Worm (Caenorhabditis elegans) whole organism, L1 larva: ENCODE measurements around the gene fbxc-50.

ENCODE experiments used
- C04F5.9 ChIP-seq: sonication (generic microtip); optimal IDR thresholded peaks from 2 replicates; lab custom pipeline; 2016; ENCODE audit warnings: missing genetic modification characterization, missing compliant biosample characterization
- C16A3.4 ChIP-seq: fragments of 150-350 bp; optimal IDR thresholded peaks from 2 replicates; lab custom pipeline; 2014; ENCODE audit warnings: missing biosample characterization, missing genetic modification characterization
- C34B4.2 ChIP-seq: sonication (generic microtip); optimal IDR thresholded peaks from 2 replicates; lab custom pipeline; 2017; ENCODE audit warnings: mild to moderate bottlenecking, missing genetic modification characterization, missing compliant biosample characterization
- F16B12.6 ChIP-seq: fragments of 150-350 bp; optimal IDR thresholded peaks from 2 replicates; lab custom pipeline; 2014; ENCODE audit warnings: missing biosample characterization, missing genetic modification characterization
- aly-2 ChIP-seq: fragments of 150-350 bp; optimal IDR thresholded peaks from 2 replicates; lab custom pipeline; 2014; ENCODE audit warnings: missing biosample characterization, missing genetic modification characterization
- ceh-63 ChIP-seq: fragments of 200-800 bp; sonication (Bioruptor generic); optimal IDR thresholded peaks from 2 replicates; lab custom pipeline; 2018; ENCODE audit warnings: mild to moderate bottlenecking, missing genetic modification characterization, missing compliant biosample characterization
- ceh-8 ChIP-seq: fragments of 200-800 bp; sonication (Bioruptor generic); optimal IDR thresholded peaks from 2 replicates; lab custom pipeline; 2018; ENCODE audit warnings: mild to moderate bottlenecking, missing genetic modification characterization, moderate library complexity, missing compliant biosample characterization
- ceh-82 ChIP-seq, 3 experiments: fragments of 150-350 bp in 1 of 3; sonication (generic microtip) in 2 of 3; optimal IDR thresholded peaks; 2 replicates each; lab custom pipeline; 2014 to 2017; ENCODE audit warnings: missing biosample characterization in 3 of 3, missing genetic modification characterization in 3 of 3
- ceh-88 ChIP-seq: fragments of 200-800 bp; sonication (Bioruptor generic); IDR thresholded peaks from 2 replicates; pipeline ENCODE4 v1.3.6; 2022; ENCODE audit warnings: missing genetic modification characterization, missing compliant biosample characterization
- dpl-1 ChIP-seq, 3 experiments: fragments of 150-350 bp in 2 of 3; sonication (generic microtip) in 1 of 3; optimal IDR thresholded peaks; 2 replicates each; lab custom pipeline; 2014 to 2017; ENCODE audit warnings: missing biosample characterization in 3 of 3, missing genetic modification characterization in 3 of 3, missing genetic modification reagents in 3 of 3
- egl-27 ChIP-seq, 2 experiments: fragments of 150-350 bp in 1 of 2; sonication (generic microtip); optimal IDR thresholded peaks; 3 replicates each; lab custom pipeline; 2017 to 2018; ENCODE audit warnings: missing biosample characterization in 2 of 2, missing genetic modification characterization in 2 of 2, missing genetic modification reagents in 2 of 2
- fkh-10 ChIP-seq: sonication (generic microtip); optimal IDR thresholded peaks from 2 replicates; lab custom pipeline; 2017; ENCODE audit warnings: missing biosample characterization, missing genetic modification reagents, missing genetic modification characterization
- fkh-4 ChIP-seq: sonication (generic microtip); optimal IDR thresholded peaks from 2 replicates; lab custom pipeline; 2016; ENCODE audit warnings: missing compliant biosample characterization, missing genetic modification characterization, borderline replicate concordance
- hlh-4 ChIP-seq: sonication (generic microtip); optimal IDR thresholded peaks from 2 replicates; lab custom pipeline; 2016; ENCODE audit warnings: mild to moderate bottlenecking, missing genetic modification characterization, missing compliant biosample characterization
- isw-1 ChIP-seq: fragments of 200-800 bp; sonication (Bioruptor generic); IDR thresholded peaks from 2 replicates; pipeline ENCODE4 v1.3.6; 2022; ENCODE audit warnings: missing genetic modification characterization, missing compliant biosample characterization
- lin-35 ChIP-seq, 2 experiments: fragments of 150-350 bp; optimal IDR thresholded peaks; 2 replicates each; lab custom pipeline; 2014; ENCODE audit warnings: missing biosample characterization in 2 of 2, missing genetic modification characterization in 2 of 2, missing genetic modification reagents in 2 of 2
- lin-39 ChIP-seq: fragments of 150-350 bp; optimal IDR thresholded peaks from 2 replicates; lab custom pipeline; 2014; ENCODE audit warnings: missing biosample characterization, missing genetic modification reagents, missing genetic modification characterization
- lir-3 ChIP-seq: sonication (generic microtip); optimal IDR thresholded peaks from 2 replicates; lab custom pipeline; 2016; ENCODE audit warnings: mild to moderate bottlenecking, missing genetic modification characterization, moderate library complexity, missing compliant biosample characterization; ENCODE audit not compliant: poor library complexity
- lsy-2 ChIP-seq, 2 experiments: fragments of 150-350 bp; optimal IDR thresholded peaks; 2 replicates each; lab custom pipeline; 2014; ENCODE audit warnings: missing biosample characterization in 2 of 2, missing genetic modification characterization in 2 of 2
- mab-9 ChIP-seq: fragments of 200-800 bp; sonication (Bioruptor generic); IDR thresholded peaks from 2 replicates; pipeline ENCODE4 v1.3.6; 2022; ENCODE audit warnings: missing genetic modification reagents, missing genetic modification characterization, missing compliant biosample characterization
- mef-2 ChIP-seq: fragments of 150-350 bp; optimal IDR thresholded peaks from 2 replicates; lab custom pipeline; 2014; ENCODE audit warnings: missing biosample characterization, missing genetic modification characterization
- nhr-11 ChIP-seq: fragments of 150-350 bp; optimal IDR thresholded peaks from 2 replicates; lab custom pipeline; 2014; ENCODE audit warnings: missing biosample characterization, missing genetic modification characterization
- nhr-20 ChIP-seq: sonication (generic microtip); optimal IDR thresholded peaks from 2 replicates; lab custom pipeline; 2016; ENCODE audit warnings: mild to moderate bottlenecking, missing genetic modification characterization, missing compliant biosample characterization
- nhr-28 ChIP-seq: fragments of 150-350 bp; optimal IDR thresholded peaks from 2 replicates; lab custom pipeline; 2014; ENCODE audit warnings: missing biosample characterization, missing genetic modification characterization
- nhr-71 ChIP-seq: sonication (generic microtip); optimal IDR thresholded peaks from 2 replicates; lab custom pipeline; 2016; ENCODE audit warnings: mild to moderate bottlenecking, missing genetic modification characterization, moderate library complexity, missing compliant biosample characterization
- nhr-77 ChIP-seq: fragments of 150-350 bp; optimal IDR thresholded peaks from 2 replicates; lab custom pipeline; 2014; ENCODE audit warnings: missing biosample characterization, missing genetic modification characterization
- nhr-84 ChIP-seq: sonication (generic microtip); optimal IDR thresholded peaks from 2 replicates; lab custom pipeline; 2017; ENCODE audit warnings: missing biosample characterization, missing genetic modification characterization
- nhr-85 ChIP-seq: sonication (generic microtip); peaks from one replicate; lab custom pipeline; 2016; ENCODE audit warnings: missing genetic modification characterization, inconsistent platforms, missing compliant biosample characterization
- pag-3 ChIP-seq: sonication (generic microtip); optimal IDR thresholded peaks from 2 replicates; lab custom pipeline; 2017; ENCODE audit warnings: missing genetic modification characterization, mild to moderate bottlenecking, missing compliant biosample characterization, antibody characterized with exemption, borderline replicate concordance; ENCODE audit not compliant: insufficient read depth
- pax-3 ChIP-seq: fragments of 200-800 bp; sonication (Bioruptor generic); optimal IDR thresholded peaks from 2 replicates; lab custom pipeline; 2018; ENCODE audit warnings: mild to moderate bottlenecking, missing genetic modification characterization, moderate library complexity, missing compliant biosample characterization
- rnt-1 ChIP-seq: sonication (generic microtip); optimal IDR thresholded peaks from 2 replicates; lab custom pipeline; 2016; ENCODE audit warnings: mild to moderate bottlenecking, missing genetic modification characterization, moderate library complexity, missing compliant biosample characterization
- skn-1 ChIP-seq: fragments of 150-350 bp; optimal IDR thresholded peaks from 2 replicates; lab custom pipeline; 2014; ENCODE audit warnings: missing biosample characterization, missing genetic modification characterization
- snpc-4 ChIP-seq: fragments of 150-350 bp; optimal IDR thresholded peaks from 2 replicates; lab custom pipeline; 2014; ENCODE audit warnings: missing biosample characterization, missing genetic modification characterization
- sox-4 ChIP-seq: sonication (generic microtip); optimal IDR thresholded peaks from 2 replicates; lab custom pipeline; 2016; ENCODE audit warnings: missing genetic modification characterization, missing compliant biosample characterization
- sup-37 ChIP-seq: fragments of 200-800 bp; sonication (Bioruptor generic); optimal IDR thresholded peaks from 2 replicates; lab custom pipeline; 2018; ENCODE audit warnings: mild to moderate bottlenecking, missing genetic modification characterization, missing compliant biosample characterization
- unc-30 ChIP-seq: sonication (generic microtip); optimal IDR thresholded peaks from 2 replicates; lab custom pipeline; 2017; ENCODE audit warnings: missing biosample characterization, missing genetic modification characterization
- unc-62 ChIP-seq: fragments of 150-350 bp; optimal IDR thresholded peaks from 2 replicates; lab custom pipeline; 2014; ENCODE audit warnings: missing biosample characterization, missing genetic modification reagents, missing genetic modification characterization
- unc-86 ChIP-seq: sonication (generic microtip); optimal IDR thresholded peaks from 2 replicates; lab custom pipeline; 2016; ENCODE audit warnings: missing genetic modification characterization, missing compliant biosample characterization
- unc-98 ChIP-seq: fragments of 200-800 bp; sonication (Bioruptor generic); IDR thresholded peaks from 2 replicates; pipeline ENCODE4 v1.3.6; 2022; ENCODE audit warnings: missing genetic modification characterization, missing compliant biosample characterization
- zag-1 ChIP-seq: fragments of 150-350 bp; optimal IDR thresholded peaks from 2 replicates; lab custom pipeline; 2014; ENCODE audit warnings: missing biosample characterization, missing genetic modification characterization
- zip-4 ChIP-seq: fragments of 200-800 bp; sonication (Bioruptor generic); optimal IDR thresholded peaks from 2 replicates; lab custom pipeline; 2018; ENCODE audit warnings: mild to moderate bottlenecking, missing genetic modification characterization, moderate library complexity, missing compliant biosample characterization

fbxc-50 gene

ce11 chrII:3259254-3259653 lies 11.3 kb upstream of the fbxc-50 start, which contains the start of gene gcy-19:
TSS of gene gcy-19 (minus strand) at chrII:3259354.
- TF ChIP-seq pag-3 (no peak), pax-3 (tag; lab: Kevin White, UChicago) (no peak), fkh-10 (no peak), zip-4 (GFP tag; lab: Kevin White, UChicago) (no peak), nhr-85 (tag; lab: Kevin White, UChicago) (no peak), mef-2 (tag; lab: Kevin White, UChicago) (no peak), rnt-1 (tag; lab: Kevin White, UChicago) (no peak), sox-4 (tag; lab: Kevin White, UChicago) (no peak)

DNA sequence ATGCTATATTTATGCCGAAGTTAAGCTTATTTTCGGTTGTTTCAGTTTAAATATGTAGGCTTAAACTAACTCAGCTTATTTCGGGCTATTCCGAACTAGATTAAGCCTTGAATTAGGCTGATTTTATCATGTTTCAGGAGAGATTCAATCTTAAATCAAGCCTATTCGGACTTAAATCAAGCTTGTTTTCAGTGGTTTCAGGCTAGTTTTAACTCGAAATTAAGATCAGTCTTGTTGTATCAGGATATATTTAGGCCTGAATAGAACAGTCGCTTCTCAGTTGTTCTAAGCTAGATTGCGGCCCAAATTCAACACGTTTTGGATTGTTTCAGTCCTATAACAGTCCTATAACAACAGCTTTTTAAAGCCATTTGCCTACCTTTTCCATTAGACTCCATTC lies 3.9 kb upstream of the fbxc-50 start:
- TF ChIP-seq zag-1 (tag; lab: Kevin White, UChicago): no peak
- no peak for TF ChIP-seq fkh-4 (tag; lab: Kevin White, UChicago)
- TF ChIP-seq nhr-11 (tag; lab: Kevin White, UChicago): no peak
- TF ChIP-seq egl-27 (tag; optimal IDR thresholded peaks at IDR 0.05; lab: Kevin White, UChicago): no peak
- no peak for TF ChIP-seq ceh-8 (GFP tag; lab: Kevin White, UChicago)
- TF ChIP-seq nhr-84: no peak
- no peak for TF ChIP-seq isw-1
- no peak for TF ChIP-seq C04F5.9 (tag; lab: Kevin White, UChicago)
- TF ChIP-seq C34B4.2: no peak
- TF ChIP-seq C16A3.4 (tag; lab: Kevin White, UChicago): no peak
- TF ChIP-seq ceh-88 (GFP tag; lab: Robert Waterston, UW): no peak
- no peak for TF ChIP-seq nhr-77
- no peak for TF ChIP-seq unc-98 (GFP tag; lab: Robert Waterston, UW)
- TF ChIP-seq lsy-2 (tag; optimal IDR thresholded peaks at IDR 0.05; lab: Kevin White, UChicago): no peak

DNA sequence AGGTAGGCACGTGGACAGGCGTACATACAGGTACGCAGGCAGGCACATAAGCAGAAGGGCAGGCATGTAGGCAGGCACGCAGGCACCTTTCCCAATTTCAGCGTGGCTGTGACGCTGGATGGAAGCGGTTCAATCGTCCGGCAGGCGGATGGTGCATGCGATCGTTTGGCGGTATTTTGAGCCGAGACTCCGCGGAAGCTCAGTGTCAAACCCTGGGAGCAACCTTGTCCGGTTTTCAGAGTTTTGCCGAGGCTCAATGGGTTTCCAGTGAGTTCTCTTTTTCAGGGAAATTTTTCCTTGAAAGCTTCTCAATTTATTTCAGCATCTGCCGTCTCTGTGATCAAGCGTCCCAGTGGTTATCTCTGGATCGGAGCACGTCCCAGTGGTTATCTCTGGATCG lies 2.3 kb upstream of the fbxc-50 start:
- no peak for TF ChIP-seq C34B4.2
- no peak for TF ChIP-seq aly-2 (tag; lab: Kevin White, UChicago)
- TF ChIP-seq ceh-63 (GFP tag; lab: Kevin White, UChicago): no peak
- no peak for TF ChIP-seq dpl-1 (GFP tag; optimal IDR thresholded peaks at IDR 0.05; lab: Kevin White, UChicago)
- TF ChIP-seq C04F5.9 (tag; lab: Kevin White, UChicago): no peak
- no peak for TF ChIP-seq rnt-1 (tag; lab: Kevin White, UChicago)
- no peak for TF ChIP-seq pag-3
- TF ChIP-seq isw-1: no peak
- no peak for TF ChIP-seq unc-30 (tag; lab: Kevin White, UChicago)
- TF ChIP-seq nhr-71 (tag; lab: Kevin White, UChicago): no peak
- TF ChIP-seq nhr-20 (tag; lab: Kevin White, UChicago): no peak
- TF ChIP-seq unc-62 (GFP tag; lab: Kevin White, UChicago): no peak
- no peak for TF ChIP-seq hlh-4
- no peak for TF ChIP-seq lin-39 (tag; lab: Kevin White, UChicago)
- no peak for TF ChIP-seq lir-3 (tag; lab: Kevin White, UChicago)
- TF ChIP-seq unc-86 (tag; lab: Kevin White, UChicago): no peak
- TF ChIP-seq sup-37 (GFP tag; lab: Kevin White, UChicago): no peak
- no peak for TF ChIP-seq mab-9 (GFP tag; lab: Robert Waterston, UW)
- TF ChIP-seq mef-2 (tag; lab: Kevin White, UChicago): no peak
- no peak for TF ChIP-seq F16B12.6 (tag; lab: Kevin White, UChicago)

DNA sequence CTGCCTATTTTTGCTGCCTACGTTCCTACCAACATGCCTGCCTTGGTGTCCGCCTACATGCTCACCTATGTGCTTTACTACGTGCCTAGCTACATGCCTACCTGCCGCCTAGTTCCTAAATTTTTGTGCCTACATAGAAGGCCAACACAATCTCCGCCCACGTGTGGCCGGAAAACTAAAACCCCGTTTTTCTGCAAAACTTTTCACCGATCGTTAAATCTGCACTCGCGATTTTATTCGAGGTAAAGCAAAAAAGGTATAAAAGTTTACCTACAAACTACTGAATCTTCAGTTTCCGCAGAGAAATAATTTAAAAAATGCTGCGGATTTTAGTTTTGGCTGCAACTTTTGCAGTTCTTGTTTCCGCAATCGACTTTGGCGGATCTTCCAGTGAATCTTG lies 1.5 kb upstream of the fbxc-50 start, which contains the start of gene clec-124:
clec-124 (plus strand) TSS at position 301 of the 400 bp plus-strand sequence.
- no peak for TF ChIP-seq mab-9 (GFP tag; lab: Robert Waterston, UW)
- no peak for TF ChIP-seq skn-1 (tag; lab: Kevin White, UChicago)
- TF ChIP-seq lin-35 (GFP tag; optimal IDR thresholded peaks at IDR 0.05; lab: Kevin White, UChicago): no peak
- no peak for TF ChIP-seq nhr-20 (tag; lab: Kevin White, UChicago)
- TF ChIP-seq snpc-4 (tag; lab: Kevin White, UChicago): no peak
- TF ChIP-seq lin-39 (tag; lab: Kevin White, UChicago): no peak
- no peak for TF ChIP-seq ceh-82 (tag; optimal IDR thresholded peaks at IDR 0.05; lab: Kevin White, UChicago)
- TF ChIP-seq fkh-10: no peak
- TF ChIP-seq nhr-28 (tag; lab: Kevin White, UChicago): no peak
